Worm (Caenorhabditis elegans): Measurements from ENCODE around the gene T28A11.25.

The T28A11.25 gene

ce11 chrV:3281523-3281922, at the start of gene T28A11.25:
Gene T28A11.25 (plus strand): TSS chrV:3281823.
- TF ChIP-seq nfya-1 (tag; optimal IDR thresholded peaks at IDR 0.05; ENCODE audit: insufficient read depth) (no peak), unc-39 (tag; optimal IDR thresholded peaks at IDR 0.05) (no peak), R02D3.7 (tag; optimal IDR thresholded peaks at IDR 0.05) (no peak), unc-62 (GFP tag; optimal IDR thresholded peaks at IDR 0.05) (no peak), fkh-10 (GFP tag; optimal IDR thresholded peaks at IDR 0.05) (no peak), hmg-11 (tag; optimal IDR thresholded peaks at IDR 0.05) (no peak), elt-2 (tag; optimal IDR thresholded peaks at IDR 0.05) (no peak), ceh-28 (tag; optimal IDR thresholded peaks at IDR 0.05) (no peak), nhr-67 (tag; optimal IDR thresholded peaks at IDR 0.05) (no peak)

DNA sequence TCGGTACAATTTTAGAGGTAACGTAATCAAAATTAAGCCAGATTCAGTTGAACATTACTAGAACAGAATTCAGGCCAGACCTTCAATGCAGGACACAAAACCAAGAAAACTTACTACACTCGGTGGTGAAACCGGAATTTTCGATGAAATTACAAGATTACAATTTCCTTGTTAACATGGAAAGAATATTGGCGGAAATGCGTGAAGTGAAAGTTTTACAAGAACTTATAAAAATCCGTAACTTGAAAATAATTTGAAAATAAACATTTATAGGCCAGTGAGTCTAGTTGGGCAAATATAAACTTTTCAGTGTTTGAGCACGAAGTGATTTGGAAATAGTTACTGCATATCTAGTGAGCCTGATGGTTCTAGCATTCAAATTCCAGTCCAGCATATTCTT, 46.7 kb upstream of the T28A11.25 start, which contains the start of gene K08D9.6:
K08D9.6 (minus strand) TSS at position 101 of the 400 bp plus-strand sequence.
- no peak for TF ChIP-seq ceh-28 (tag; optimal IDR thresholded peaks at IDR 0.05)
- TF ChIP-seq elt-2 (tag; optimal IDR thresholded peaks at IDR 0.05), result no peak
- no peak for TF ChIP-seq ceh-82 (tag; optimal IDR thresholded peaks at IDR 0.05)
- no peak for TF ChIP-seq ama-1 (optimal IDR thresholded peaks at IDR 0.05)
- no peak for TF ChIP-seq nhr-76 (tag; optimal IDR thresholded peaks at IDR 0.05)
- no peak for TF ChIP-seq mdl-1 (tag; optimal IDR thresholded peaks at IDR 0.05)
- no peak for TF ChIP-seq fos-1 (tag; optimal IDR thresholded peaks at IDR 0.05)
- no peak for TF ChIP-seq elt-1 (tag; optimal IDR thresholded peaks at IDR 0.05)
- TF ChIP-seq hmg-11 (tag; optimal IDR thresholded peaks at IDR 0.05), result no peak
- TF ChIP-seq unc-62 (GFP tag; optimal IDR thresholded peaks at IDR 0.05), result no peak
- no peak for TF ChIP-seq unc-39 (tag; optimal IDR thresholded peaks at IDR 0.05)

DNA sequence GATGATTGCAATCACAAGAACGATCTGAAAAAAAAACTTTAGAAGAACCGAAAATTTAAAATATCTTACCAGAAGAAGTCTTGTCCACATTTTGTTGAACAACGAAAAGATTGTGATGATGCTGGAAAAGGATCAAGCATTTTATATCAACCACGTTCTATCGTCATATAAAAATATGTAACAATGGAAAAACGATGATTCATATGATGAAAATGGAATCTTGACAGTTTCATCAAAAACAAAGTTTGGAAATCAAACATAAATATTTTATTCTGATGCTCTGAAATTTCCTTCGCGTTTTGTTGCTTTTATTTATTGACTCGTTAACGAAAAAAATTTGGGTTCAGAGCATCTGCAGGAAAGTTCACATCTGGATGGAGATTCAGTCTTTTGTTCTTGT, 45.0 kb upstream of the T28A11.25 start, which contains the start of the genes K08D9.9 and str-16:
K08D9.9 (minus strand) TSS at position 101 of the 400 bp plus-strand sequence.
str-16 (plus strand) TSS at position 266 of the 400 bp plus-strand sequence.
- TF ChIP-seq mml-1 (tag; optimal IDR thresholded peaks at IDR 0.05) (no peak), sea-2 (GFP tag; optimal IDR thresholded peaks at IDR 0.05) (no peak), ceh-9 (tag; optimal IDR thresholded peaks at IDR 0.05) (no peak), unc-39 (tag; optimal IDR thresholded peaks at IDR 0.05) (no peak), nhr-11 (tag; optimal IDR thresholded peaks at IDR 0.05) (no peak), skn-1 (tag; optimal IDR thresholded peaks at IDR 0.05) (no peak), aly-2 (tag; optimal IDR thresholded peaks at IDR 0.05) (no peak), tbx-2 (tag; optimal IDR thresholded peaks at IDR 0.05) (no peak), pqm-1 (tag; optimal IDR thresholded peaks at IDR 0.05) (no peak), R02D3.7 (tag; optimal IDR thresholded peaks at IDR 0.05) (no peak), jun-1 (tag; optimal IDR thresholded peaks at IDR 0.05) (no peak), fos-1 (tag; optimal IDR thresholded peaks at IDR 0.05) (no peak), ceh-82 (tag; optimal IDR thresholded peaks at IDR 0.05) (no peak), hmg-11 (tag; optimal IDR thresholded peaks at IDR 0.05) (no peak), elt-2 (tag; optimal IDR thresholded peaks at IDR 0.05) (no peak), nhr-43 (tag; optimal IDR thresholded peaks at IDR 0.05; ENCODE audit: poor library complexity, severe bottlenecking) (no peak), unc-62 (GFP tag; optimal IDR thresholded peaks at IDR 0.05) (no peak)

DNA sequence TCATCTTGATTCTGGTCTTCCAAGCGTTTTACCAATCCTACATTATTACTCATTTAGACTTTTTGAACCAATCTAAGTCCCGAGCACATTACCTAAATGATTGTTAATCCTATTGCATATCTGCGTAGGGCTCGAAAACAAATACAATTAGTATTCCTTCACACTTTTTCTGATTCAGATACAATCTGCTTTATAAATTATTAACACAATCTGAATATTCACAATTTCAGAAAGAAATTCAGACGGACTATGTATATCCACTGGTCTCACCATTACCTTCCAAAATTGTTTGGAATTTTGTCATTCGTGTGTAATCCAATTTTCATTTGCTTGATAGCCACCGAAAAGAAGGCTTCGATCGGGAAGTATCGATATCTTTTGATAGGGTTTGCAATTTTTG, 40.4 kb upstream of the T28A11.25 start, which contains the start of gene srj-11:
srj-11 (plus strand) TSS at position 250 of the 400 bp plus-strand sequence.
- TF ChIP-seq aly-2 (tag; optimal IDR thresholded peaks at IDR 0.05) (no peak), fos-1 (tag; optimal IDR thresholded peaks at IDR 0.05) (no peak), elt-2 (tag; optimal IDR thresholded peaks at IDR 0.05) (no peak), elt-1 (tag; optimal IDR thresholded peaks at IDR 0.05) (no peak), fkh-10 (GFP tag; optimal IDR thresholded peaks at IDR 0.05) (no peak), eor-1 (tag; optimal IDR thresholded peaks at IDR 0.05) (no peak), pqm-1 (tag; optimal IDR thresholded peaks at IDR 0.05) (no peak), ceh-82 (tag; optimal IDR thresholded peaks at IDR 0.05) (no peak), nfya-1 (tag; optimal IDR thresholded peaks at IDR 0.05; ENCODE audit: insufficient read depth) (no peak), ceh-28 (tag; optimal IDR thresholded peaks at IDR 0.05) (no peak), tbx-2 (tag; optimal IDR thresholded peaks at IDR 0.05) (no peak), pha-4 (tag; optimal IDR thresholded peaks at IDR 0.05) (no peak), lin-39 (tag; optimal IDR thresholded peaks at IDR 0.05) (no peak), mdl-1 (tag; optimal IDR thresholded peaks at IDR 0.05) (no peak)

ce11 chrV:3242984-3243383, 38.6 kb upstream of the T28A11.25 start, which contains the start of gene gst-23:
Gene gst-23 (plus strand): TSS chrV:3243284.
- TF ChIP-seq elt-2 (tag; optimal IDR thresholded peaks at IDR 0.05) (no peak), nhr-43 (tag; optimal IDR thresholded peaks at IDR 0.05; ENCODE audit: poor library complexity, severe bottlenecking) (no peak), nhr-76 (tag; optimal IDR thresholded peaks at IDR 0.05) (no peak), nhr-237 (tag; optimal IDR thresholded peaks at IDR 0.05) (no peak), unc-39 (tag; optimal IDR thresholded peaks at IDR 0.05) (no peak), ceh-16 (tag; optimal IDR thresholded peaks at IDR 0.05) (no peak), fkh-2 (tag; optimal IDR thresholded peaks at IDR 0.05) (no peak), ztf-4 (tag; optimal IDR thresholded peaks at IDR 0.05) (no peak), ceh-82 (tag; optimal IDR thresholded peaks at IDR 0.05) (no peak), nhr-67 (tag; optimal IDR thresholded peaks at IDR 0.05) (no peak), unc-62 (GFP tag; optimal IDR thresholded peaks at IDR 0.05) (no peak), R02D3.7 (tag; optimal IDR thresholded peaks at IDR 0.05) (no peak), aly-2 (tag; optimal IDR thresholded peaks at IDR 0.05) (no peak), mdl-1 (tag; optimal IDR thresholded peaks at IDR 0.05) (no peak), nhr-28 (tag; optimal IDR thresholded peaks at IDR 0.05) (no peak), ztf-11 (tag; optimal IDR thresholded peaks at IDR 0.05) (no peak), nhr-25 (tag; optimal IDR thresholded peaks at IDR 0.05) (no peak), nfya-1 (tag; optimal IDR thresholded peaks at IDR 0.05; ENCODE audit: insufficient read depth) (no peak)

Measured in whole organism, L3 larva.